Fruit fly (Drosophila melanogaster) whole organism, embryonic: ENCODE results near the gene CG4570.
A peak's percentile ranks its signal among the peaks of the same experiment; 100 is the strongest.

Experiments
- Atf-2 ChIP-seq: fragments of 200-800 bp; sonication (Bioruptor generic); optimal IDR thresholded peaks from 2 replicates; lab custom pipeline; 2016; ENCODE audit warnings: missing biosample characterization, missing genetic modification characterization
- B-H2 ChIP-seq: fragments of 200-800 bp; sonication (Bioruptor generic); optimal IDR thresholded peaks from 2 replicates; lab custom pipeline; 2018; ENCODE audit warnings: missing biosample characterization, mild to moderate bottlenecking, missing genetic modification characterization
- CG10565 ChIP-seq: fragments of 200-800 bp; sonication (Bioruptor generic); optimal IDR thresholded peaks from 3 replicates; lab custom pipeline; 2016; ENCODE audit warnings: missing biosample characterization, mild to moderate bottlenecking, missing genetic modification characterization
- CG11695 ChIP-seq: fragments of 200-800 bp; sonication (Bioruptor generic); IDR thresholded peaks from 3 replicates; pipeline ENCODE4 v1.3.6; 2022; ENCODE audit warnings: missing biosample characterization, missing genetic modification characterization
- CG14441 ChIP-seq: fragments of 200-800 bp; sonication (Bioruptor generic); IDR thresholded peaks from 2 replicates; pipeline ENCODE4 v1.3.6; 2022; ENCODE audit warnings: missing biosample characterization, missing genetic modification characterization
- CG15073 ChIP-seq: fragments of 200-800 bp; sonication (Bioruptor generic); optimal IDR thresholded peaks from 2 replicates; lab custom pipeline; 2016; ENCODE audit warnings: missing biosample characterization, missing genetic modification characterization
- CG15479 ChIP-seq: fragments of 200-800 bp; sonication (Bioruptor generic); optimal IDR thresholded peaks from 3 replicates; lab custom pipeline; 2019; ENCODE audit warnings: missing biosample characterization, mild to moderate bottlenecking, missing genetic modification characterization, moderate library complexity
- CG15696 ChIP-seq: fragments of 200-800 bp; sonication (Bioruptor generic); optimal IDR thresholded peaks from 2 replicates; lab custom pipeline; 2019; ENCODE audit warnings: missing biosample characterization, mild to moderate bottlenecking, missing genetic modification characterization, moderate library complexity
- CG1647 ChIP-seq: fragments of 200-800 bp; sonication (Bioruptor generic); optimal IDR thresholded peaks from 3 replicates; lab custom pipeline; 2016; ENCODE audit warnings: missing biosample characterization, missing genetic modification characterization
- CG16863 ChIP-seq: fragments of 200-800 bp; sonication (Bioruptor generic); optimal IDR thresholded peaks from 3 replicates; lab custom pipeline; 2016; ENCODE audit warnings: missing biosample characterization, missing genetic modification characterization
- CG17802 ChIP-seq: fragments of 200-800 bp; sonication (Bioruptor generic); optimal IDR thresholded peaks from 2 replicates; lab custom pipeline; 2018; ENCODE audit warnings: missing biosample characterization, mild to moderate bottlenecking, missing genetic modification characterization, moderate library complexity
- CG18764 ChIP-seq: fragments of 200-800 bp; sonication (Bioruptor generic); optimal IDR thresholded peaks from 3 replicates; lab custom pipeline; 2016; ENCODE audit warnings: missing biosample characterization, missing genetic modification characterization
- CG2875 ChIP-seq: fragments of 200-800 bp; sonication (Bioruptor generic); optimal IDR thresholded peaks from 2 replicates; lab custom pipeline; 2017; ENCODE audit warnings: missing biosample characterization, mild to moderate bottlenecking, missing genetic modification characterization, missing genetic modification reagents
- CG32767 ChIP-seq: fragments of 200-800 bp; sonication (Bioruptor generic); IDR thresholded peaks from 2 replicates; pipeline ENCODE4 v1.3.6; 2022; ENCODE audit warnings: missing biosample characterization, missing genetic modification characterization
- CG33213 ChIP-seq: fragments of 200-800 bp; sonication (Bioruptor generic); optimal IDR thresholded peaks from 3 replicates; lab custom pipeline; 2016; ENCODE audit warnings: missing biosample characterization, missing genetic modification characterization
- CG34376 ChIP-seq: fragments of 200-800 bp; sonication (Bioruptor generic); optimal IDR thresholded peaks from 2 replicates; lab custom pipeline; 2018; ENCODE audit warnings: missing biosample characterization, mild to moderate bottlenecking, missing genetic modification characterization
- CG5180 ChIP-seq: fragments of 200-800 bp; sonication (Bioruptor generic); optimal IDR thresholded peaks from 3 replicates; lab custom pipeline; 2017; ENCODE audit warnings: missing biosample characterization, missing genetic modification characterization, mild to moderate bottlenecking, moderate library complexity, missing genetic modification reagents
- CG6854 ChIP-seq: fragments of 200-800 bp; sonication (Bioruptor generic); optimal IDR thresholded peaks from 3 replicates; lab custom pipeline; 2017; ENCODE audit warnings: missing biosample characterization, mild to moderate bottlenecking, missing genetic modification characterization
- CG8924 ChIP-seq: fragments of 200-800 bp; optimal IDR thresholded peaks from 3 replicates; lab custom pipeline; 2019; ENCODE audit warnings: missing biosample characterization, mild to moderate bottlenecking, missing genetic modification characterization, moderate library complexity
- CTCF ChIP-seq: fragments of 200-800 bp; sonication (Bioruptor generic); optimal IDR thresholded peaks from 2 replicates; lab custom pipeline; 2017; ENCODE audit warnings: missing biosample characterization, mild to moderate bottlenecking, missing genetic modification characterization, moderate library complexity
- Deaf1 ChIP-seq: fragments of 200-800 bp; optimal IDR thresholded peaks from 3 replicates; lab custom pipeline; 2019; ENCODE audit warnings: missing biosample characterization, mild to moderate bottlenecking, missing genetic modification characterization, moderate library complexity
- Dfd ChIP-seq, 2 experiments: fragments of >200 bp; optimal IDR thresholded peaks; 2 replicates each; lab custom pipeline; 2017; ENCODE audit warnings: missing biosample characterization in 2 of 2, missing genetic modification characterization in 2 of 2
- Dip2 ChIP-seq: fragments of 200-800 bp; sonication (Bioruptor generic); IDR thresholded peaks from 2 replicates; pipeline ENCODE4 v1.3.6; 2022; ENCODE audit warnings: missing biosample characterization, missing genetic modification characterization
- Drgx ChIP-seq: fragments of 200-800 bp; sonication (Bioruptor generic); IDR thresholded peaks from 2 replicates; pipeline ENCODE4 v1.3.6; 2022; ENCODE audit warnings: missing biosample characterization, missing genetic modification characterization
- ERR ChIP-seq: fragments of 200-800 bp; sonication (Bioruptor generic); optimal IDR thresholded peaks from 2 replicates; lab custom pipeline; 2016; ENCODE audit warnings: missing biosample characterization, missing genetic modification characterization
- Fer1 ChIP-seq: fragments of 200-800 bp; sonication (Bioruptor generic); optimal IDR thresholded peaks from 2 replicates; lab custom pipeline; 2017; ENCODE audit warnings: missing biosample characterization, mild to moderate bottlenecking, missing genetic modification characterization
- Gsc ChIP-seq: fragments of 200-800 bp; sonication (Bioruptor generic); IDR thresholded peaks from 2 replicates; pipeline ENCODE4 v1.3.6; 2022; ENCODE audit warnings: missing biosample characterization, missing genetic modification characterization
- Gug ChIP-seq: fragments of 200-800 bp; sonication (Bioruptor generic); IDR thresholded peaks from 4 replicates; pipeline ENCODE4 v1.3.6; 2022; ENCODE audit warnings: missing biosample characterization, missing genetic modification characterization
- HHEX ChIP-seq: fragments of 200-800 bp; sonication (Bioruptor generic); optimal IDR thresholded peaks from 3 replicates; lab custom pipeline; 2017; ENCODE audit warnings: missing biosample characterization, mild to moderate bottlenecking, missing genetic modification characterization, missing genetic modification reagents
- HLH4C ChIP-seq: fragments of 200-800 bp; sonication (Bioruptor generic); IDR thresholded peaks from 3 replicates; pipeline ENCODE4 v1.3.6; 2022; ENCODE audit warnings: missing biosample characterization, missing genetic modification characterization; ENCODE audit not compliant: partially characterized antibody
- PHDP ChIP-seq: fragments of 200-800 bp; sonication (Bioruptor generic); optimal IDR thresholded peaks from 3 replicates; lab custom pipeline; 2018; ENCODE audit warnings: missing biosample characterization, mild to moderate bottlenecking, missing genetic modification characterization, moderate library complexity
- Ssrp ChIP-seq: fragments of 200-800 bp; sonication (Bioruptor generic); optimal IDR thresholded peaks from 2 replicates; lab custom pipeline; 2018; ENCODE audit warnings: missing biosample characterization, mild to moderate bottlenecking, missing genetic modification characterization, moderate library complexity
- ab ChIP-seq: fragments of 200-800 bp; sonication (Bioruptor generic); optimal IDR thresholded peaks from 2 replicates; lab custom pipeline; 2016; ENCODE audit warnings: missing biosample characterization, missing genetic modification characterization
- crp ChIP-seq, 2 experiments: fragments of 200-800 bp; sonication (Bioruptor generic); optimal IDR thresholded peaks; 2 replicates in 1 of 2; 3 replicates in 1 of 2; lab custom pipeline; 2017; ENCODE audit warnings: missing biosample characterization in 2 of 2, missing genetic modification characterization in 2 of 2, mild to moderate bottlenecking in 1 of 2, moderate library complexity in 1 of 2
- danr ChIP-seq: fragments of 200-800 bp; sonication (Bioruptor generic); IDR thresholded peaks from 2 replicates; pipeline ENCODE4 v1.3.6; 2022; ENCODE audit warnings: missing biosample characterization, missing genetic modification characterization
- ems ChIP-seq: fragments of 200-800 bp; sonication (Bioruptor generic); optimal IDR thresholded peaks from 3 replicates; lab custom pipeline; 2016; ENCODE audit warnings: missing biosample characterization, missing genetic modification characterization
- en ChIP-seq: fragments of 200-800 bp; sonication (Bioruptor generic); optimal IDR thresholded peaks from 2 replicates; lab custom pipeline; 2016; ENCODE audit warnings: missing biosample characterization, missing genetic modification characterization
- eyg ChIP-seq: fragments of 200-800 bp; sonication (Bioruptor generic); optimal IDR thresholded peaks from 3 replicates; lab custom pipeline; 2016; ENCODE audit warnings: missing biosample characterization, missing genetic modification characterization
- gcm2 ChIP-seq: fragments of 200-800 bp; sonication (Bioruptor generic); optimal IDR thresholded peaks from 2 replicates; lab custom pipeline; 2016; ENCODE audit warnings: missing biosample characterization, missing genetic modification characterization
- hbn ChIP-seq: fragments of 200-800 bp; sonication (Bioruptor generic); IDR thresholded peaks from 2 replicates; pipeline ENCODE4 v1.3.6; 2022; ENCODE audit warnings: missing biosample characterization, missing genetic modification characterization; ENCODE audit not compliant: partially characterized antibody
- her ChIP-seq: fragments of 200-800 bp; sonication (Bioruptor generic); optimal IDR thresholded peaks from 2 replicates; lab custom pipeline; 2016; ENCODE audit warnings: missing biosample characterization, missing genetic modification characterization
- jing ChIP-seq: fragments of 200-800 bp; sonication (Bioruptor generic); optimal IDR thresholded peaks from 2 replicates; lab custom pipeline; 2018; ENCODE audit warnings: missing biosample characterization, mild to moderate bottlenecking, missing genetic modification characterization
- kah ChIP-seq: fragments of 200-800 bp; sonication (Bioruptor generic); optimal IDR thresholded peaks from 2 replicates; lab custom pipeline; 2018; ENCODE audit warnings: missing biosample characterization, mild to moderate bottlenecking, missing genetic modification characterization
- ken ChIP-seq: fragments of 200-800 bp; sonication (Bioruptor generic); IDR thresholded peaks from 3 replicates; pipeline ENCODE4 v1.3.6; 2022; ENCODE audit warnings: missing biosample characterization, missing genetic modification characterization
- maf-S ChIP-seq: fragments of 200-800 bp; sonication (Bioruptor generic); optimal IDR thresholded peaks from 2 replicates; lab custom pipeline; 2016; ENCODE audit warnings: missing biosample characterization, missing genetic modification characterization
- mam ChIP-seq: fragments of 200-800 bp; sonication (Bioruptor generic); optimal IDR thresholded peaks from 3 replicates; lab custom pipeline; 2016; ENCODE audit warnings: missing biosample characterization, missing genetic modification characterization
- pita ChIP-seq: fragments of 200-800 bp; sonication (Bioruptor generic); optimal IDR thresholded peaks from 2 replicates; lab custom pipeline; 2017; ENCODE audit warnings: missing biosample characterization, mild to moderate bottlenecking, missing genetic modification characterization
- sens-2 ChIP-seq: fragments of 200-800 bp; sonication (Bioruptor generic); IDR thresholded peaks from 2 replicates; pipeline ENCODE4 v1.3.6; 2022; ENCODE audit warnings: missing biosample characterization, missing genetic modification characterization
- vnd ChIP-seq: fragments of 200-800 bp; sonication (Bioruptor generic); IDR thresholded peaks from 3 replicates; pipeline ENCODE4 v1.3.6; 2022; ENCODE audit warnings: missing biosample characterization, missing genetic modification characterization; ENCODE audit not compliant: partially characterized antibody
- wor ChIP-seq: fragments of 200-800 bp; sonication (Bioruptor generic); IDR thresholded peaks from 2 replicates; pipeline ENCODE4 v1.3.6; 2022; ENCODE audit warnings: missing biosample characterization, missing genetic modification characterization

The CG4570 gene

DNA sequence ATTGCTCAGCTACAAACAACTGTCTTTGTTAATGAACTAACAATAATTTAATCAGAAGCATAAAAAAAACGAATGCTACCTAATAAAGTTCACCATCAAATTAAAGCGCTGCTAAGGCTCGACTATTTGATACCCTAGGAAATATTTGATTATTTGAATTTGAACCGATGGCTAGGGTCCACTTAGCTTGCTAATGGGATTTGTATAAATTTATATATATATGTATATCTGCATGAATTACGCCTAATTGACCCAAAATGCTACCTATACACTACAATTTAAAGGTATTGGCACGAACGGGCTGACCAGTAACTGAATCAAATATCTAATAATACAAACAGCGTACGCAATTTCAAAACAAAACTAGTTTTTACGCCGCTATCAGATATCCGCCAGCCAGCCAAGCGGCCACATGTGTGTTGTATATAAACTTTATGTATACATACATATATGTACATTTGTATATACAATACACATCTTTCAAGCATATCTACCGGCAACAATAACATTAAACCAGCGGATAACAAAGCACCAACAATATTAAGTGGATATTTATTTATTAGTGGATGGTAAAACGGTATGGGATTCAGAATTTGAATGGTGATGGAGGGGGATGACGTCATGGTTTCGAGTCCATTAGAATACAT lies 27.5 kb downstream of the CG4570 start (continued):
- TF ChIP-seq sens-2 (peak; percentile 59; the same call in 1 of the 2 replicates), HHEX (peak; percentile 83), CG10565 (GFP tag; lab: Kevin White, UChicago) (no peak), Gsc (peak; percentile 9; the same call in 1 of the 2 replicates), CG2875 (peak; percentile 35), ERR (GFP tag; lab: Kevin White, UChicago) (no peak), CG6854 (GFP tag; lab: Kevin White, UChicago) (peak; percentile 64), Dfd (GFP tag; optimal IDR thresholded peaks at IDR 0.05; lab: Kevin White, UChicago) (no peak), Dip2 (0 out of 2 replicates have a peak, but pooled peaks have one; percentile 16), CG16863 (GFP tag; lab: Kevin White, UChicago) (no peak), Atf-2 (GFP tag; lab: Kevin White, UChicago) (no peak), CG8924 (tag; lab: Kevin White, UChicago) (peak; percentile 64), ab (no peak), vnd (GFP tag; lab: Robert Waterston, UW) (no peak), CG32767 (GFP tag; lab: Robert Waterston, UW) (peak; percentile 74), ken (GFP tag; lab: Robert Waterston, UW) (peak; percentile 79; the same call in 2 of the 3 replicates), Drgx (peak; percentile 78), CG15073 (no peak), her (GFP tag; lab: Kevin White, UChicago) (no peak), CG5180 (GFP tag; lab: Kevin White, UChicago) (peak; percentile 74), Gug (peak; percentile 66; the same call in 3 of the 4 replicates), CG14441 (GFP tag; lab: Robert Waterston, UW) (peak; percentile 90), eyg (GFP tag; lab: Kevin White, UChicago) (no peak), pita (GFP tag; lab: Kevin White, UChicago) (no peak), CG15479 (GFP tag; lab: Kevin White, UChicago) (no peak), Ssrp (tag; lab: Kevin White, UChicago) (peak; percentile 33), CG34376 (GFP tag; lab: Kevin White, UChicago) (no peak), PHDP (tag; lab: Kevin White, UChicago) (peak; percentile 76), CG1647 (peak; percentile 23), mam (GFP tag; lab: Kevin White, UChicago) (peak; percentile 48), crp (GFP tag; optimal IDR thresholded peaks at IDR 0.05; lab: Kevin White, UChicago) (no peak), CG17802 (tag; lab: Kevin White, UChicago) (no peak), ems (peak; percentile 40), CG18764 (GFP tag; lab: Kevin White, UChicago) (peak; percentile 45), kah (peak; percentile 37), danr (GFP tag; lab: Robert Waterston, UW) (peak; percentile 74), maf-S (GFP tag; lab: Kevin White, UChicago) (no peak), CG11695 (GFP tag; lab: Robert Waterston, UW) (peak; percentile 84), en (GFP tag; lab: Kevin White, UChicago) (no peak), gcm2 (no peak), hbn (GFP tag; lab: Robert Waterston, UW) (no peak), wor (GFP tag; lab: Robert Waterston, UW) (no peak), CTCF (GFP tag; lab: Kevin White, UChicago) (no peak), HLH4C (no peak), Deaf1 (tag; lab: Kevin White, UChicago) (peak; percentile 46), CG33213 (GFP tag; lab: Kevin White, UChicago) (peak; percentile 22), Fer1 (GFP tag; lab: Kevin White, UChicago) (peak; percentile 82), jing (GFP tag; lab: Kevin White, UChicago) (peak; percentile 2), CG15696 (peak; percentile 39), B-H2 (no peak)
